Fruit fly (Drosophila melanogaster) whole organism, wandering third instar larva: ENCODE data around the gene CG33947.

Experiments
- CrebA ChIP-seq: fragments of 200-800 bp; sonication (Bioruptor generic); optimal IDR thresholded peaks from 2 replicates; lab custom pipeline; 2016; ENCODE audit warnings: missing biosample characterization, mild to moderate bottlenecking, missing genetic modification characterization, borderline replicate concordance
- Dfd ChIP-seq: fragments of >200 bp; optimal IDR thresholded peaks from 2 replicates; lab custom pipeline; 2017; ENCODE audit warnings: missing biosample characterization, missing genetic modification characterization
- Mio ChIP-seq: sonication (Bioruptor generic); optimal IDR thresholded peaks from 2 replicates; lab custom pipeline; 2016; ENCODE audit warnings: missing biosample characterization, missing genetic modification characterization
- Sp1 ChIP-seq: fragments of 200-800 bp; sonication (Bioruptor generic); optimal IDR thresholded peaks from 3 replicates; lab custom pipeline; 2019; ENCODE audit warnings: missing biosample characterization, mild to moderate bottlenecking, missing genetic modification characterization, moderate library complexity
- dmrt93B ChIP-seq: fragments of 200-800 bp; sonication (Bioruptor generic); optimal IDR thresholded peaks from 2 replicates; lab custom pipeline; 2018; ENCODE audit warnings: missing biosample characterization, mild to moderate bottlenecking, missing genetic modification characterization
- fru ChIP-seq: fragments of 200-800 bp; sonication (Bioruptor generic); optimal IDR thresholded peaks from 3 replicates; lab custom pipeline; 2016; ENCODE audit warnings: missing biosample characterization, mild to moderate bottlenecking, missing genetic modification characterization
- h ChIP-seq: fragments of 200-800 bp; sonication (Bioruptor generic); optimal IDR thresholded peaks from 3 replicates; lab custom pipeline; 2016; ENCODE audit warnings: missing biosample characterization, mild to moderate bottlenecking, missing genetic modification characterization
- pan ChIP-seq: fragments of >200 bp; optimal IDR thresholded peaks from 2 replicates; lab custom pipeline; 2017
- psq ChIP-seq: fragments of 200-800 bp; sonication (Bioruptor generic); optimal IDR thresholded peaks from 3 replicates; lab custom pipeline; 2017; ENCODE audit warnings: missing biosample characterization, mild to moderate bottlenecking, missing genetic modification characterization, moderate library complexity
- sv ChIP-seq: fragments of 200-800 bp; sonication (Bioruptor generic); optimal IDR thresholded peaks from 3 replicates; lab custom pipeline; 2016; ENCODE audit warnings: missing biosample characterization, missing genetic modification characterization
- usp ChIP-seq: fragments of >200 bp; optimal IDR thresholded peaks from 2 replicates; lab custom pipeline; 2017; ENCODE audit warnings: missing biosample characterization, missing genetic modification characterization

DNA sequence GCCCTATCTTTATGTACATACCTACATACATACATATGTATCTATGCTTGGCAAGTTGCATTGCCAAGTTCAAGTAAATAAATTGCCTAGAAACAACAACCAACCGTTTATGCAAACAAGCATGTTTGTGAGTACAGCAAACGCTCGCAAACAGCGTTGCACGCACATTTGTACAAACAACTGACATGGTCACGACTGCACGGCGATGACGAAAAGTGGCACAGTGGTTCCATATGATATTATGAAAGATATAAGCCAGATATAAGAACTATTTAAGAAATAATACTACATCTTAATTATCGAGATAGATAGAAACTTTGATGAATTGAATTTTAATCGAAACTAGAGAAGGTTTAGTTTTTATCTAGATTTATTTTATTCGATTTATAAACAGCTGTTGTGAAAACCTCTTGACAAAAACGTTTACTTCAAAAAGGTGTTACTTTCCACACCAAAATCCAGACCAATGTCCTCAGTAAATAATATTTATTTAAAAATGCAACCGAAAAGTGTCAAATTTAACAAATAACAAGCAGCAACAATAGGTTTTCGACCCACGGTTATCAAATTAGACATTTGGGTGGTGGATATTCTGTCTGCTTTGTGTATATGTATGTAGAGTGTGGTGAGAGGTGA, 6.4 kb upstream of the CG33947 start:
- TF ChIP-seq fru (GFP tag; lab: Kevin White, UChicago) (peak; percentile 72), usp (no peak), dmrt93B (peak; percentile 6), Dfd (GFP tag; lab: Kevin White, UChicago) (no peak), h (peak; percentile 81), CrebA (GFP tag; lab: Kevin White, UChicago) (no peak), pan (lab: Kevin White, UChicago) (no peak), Mio (GFP tag; lab: Kevin White, UChicago) (no peak), psq (GFP tag; lab: Kevin White, UChicago) (peak; percentile 79), Sp1 (peak; percentile 76), sv (GFP tag; lab: Kevin White, UChicago) (peak; percentile 90)
